Worm (Caenorhabditis elegans) whole organism, late embryonic: ENCODE results near the gene C14B9.8.

Source experiments
- C08G9.2 ChIP-seq: sonication (generic microtip); optimal IDR thresholded peaks from 2 replicates; lab custom pipeline; 2016; ENCODE audit warnings: mild to moderate bottlenecking, missing genetic modification characterization, moderate library complexity, missing compliant biosample characterization
- F13H6.1 ChIP-seq: sonication (generic microtip); optimal IDR thresholded peaks from 2 replicates; lab custom pipeline; 2016; ENCODE audit warnings: missing genetic modification characterization, missing compliant biosample characterization
- K09A11.1 ChIP-seq: sonication (generic microtip); optimal IDR thresholded peaks from 2 replicates; lab custom pipeline; 2017; ENCODE audit warnings: antibody characterized with exemption, mild to moderate bottlenecking, missing genetic modification characterization, missing compliant biosample characterization; ENCODE audit not compliant: insufficient read depth
- T23F11.4 ChIP-seq: fragments of 200-800 bp; sonication (Bioruptor generic); optimal IDR thresholded peaks from 2 replicates; lab custom pipeline; 2018; ENCODE audit warnings: mild to moderate bottlenecking, missing genetic modification characterization, missing compliant biosample characterization
- Y22D7AL.16 ChIP-seq: sonication (generic microtip); optimal IDR thresholded peaks from 2 replicates; lab custom pipeline; 2016; ENCODE audit warnings: missing genetic modification characterization, missing compliant biosample characterization
- ahr-1 ChIP-seq: sonication (generic microtip); optimal IDR thresholded peaks from 2 replicates; lab custom pipeline; 2016; ENCODE audit warnings: missing genetic modification characterization, missing compliant biosample characterization
- ceh-18 ChIP-seq: sonication (generic microtip); optimal IDR thresholded peaks from 2 replicates; lab custom pipeline; 2016; ENCODE audit warnings: missing genetic modification characterization, missing compliant biosample characterization
- ceh-2 ChIP-seq: sonication (generic microtip); optimal IDR thresholded peaks from 2 replicates; lab custom pipeline; 2016; ENCODE audit warnings: missing genotype, missing genetic modification characterization, missing compliant biosample characterization
- ceh-22 ChIP-seq: sonication (generic microtip); optimal IDR thresholded peaks from 2 replicates; lab custom pipeline; 2017; ENCODE audit warnings: missing biosample characterization, missing genetic modification characterization
- ceh-24 ChIP-seq: sonication (generic microtip); optimal IDR thresholded peaks from 2 replicates; lab custom pipeline; 2016; ENCODE audit warnings: mild to moderate bottlenecking, missing genetic modification characterization, missing compliant biosample characterization
- ceh-31 ChIP-seq: sonication (generic microtip); optimal IDR thresholded peaks from 2 replicates; lab custom pipeline; 2016; ENCODE audit warnings: missing genetic modification characterization, missing compliant biosample characterization
- ceh-34 ChIP-seq: sonication (generic microtip); optimal IDR thresholded peaks from 2 replicates; lab custom pipeline; 2016; ENCODE audit warnings: mild to moderate bottlenecking, missing genetic modification characterization, missing compliant biosample characterization
- ceh-45 ChIP-seq: fragments of 200-800 bp; sonication (Bioruptor generic); IDR thresholded peaks from 2 replicates; pipeline ENCODE4 v1.3.6; 2022; ENCODE audit warnings: missing genetic modification reagents, missing genetic modification characterization, missing compliant biosample characterization
- ceh-6 ChIP-seq: fragments of 200-800 bp; sonication (Bioruptor generic); optimal IDR thresholded peaks from 2 replicates; lab custom pipeline; 2018; ENCODE audit warnings: mild to moderate bottlenecking, missing genetic modification characterization, missing compliant biosample characterization
- che-1 ChIP-seq: sonication (generic microtip); optimal IDR thresholded peaks from 2 replicates; lab custom pipeline; 2016; ENCODE audit warnings: mild to moderate bottlenecking, missing genetic modification characterization, missing compliant biosample characterization
- dmd-4 ChIP-seq: sonication (generic microtip); optimal IDR thresholded peaks from 2 replicates; lab custom pipeline; 2016; ENCODE audit warnings: borderline replicate concordance, missing genetic modification characterization, missing compliant biosample characterization
- dve-1 ChIP-seq: sonication (generic microtip); optimal IDR thresholded peaks from 2 replicates; lab custom pipeline; 2017; ENCODE audit warnings: antibody characterized with exemption, mild to moderate bottlenecking, missing genetic modification characterization, missing compliant biosample characterization
- elt-2 ChIP-seq: sonication (generic microtip); optimal IDR thresholded peaks from 2 replicates; lab custom pipeline; 2016; ENCODE audit warnings: missing genetic modification reagents, missing genetic modification characterization, missing compliant biosample characterization
- elt-4 ChIP-seq: sonication (generic microtip); optimal IDR thresholded peaks from 2 replicates; lab custom pipeline; 2016; ENCODE audit warnings: missing genetic modification characterization, missing compliant biosample characterization
- ets-4 ChIP-seq: sonication (generic microtip); optimal IDR thresholded peaks from 2 replicates; lab custom pipeline; 2016; ENCODE audit warnings: missing genetic modification characterization, missing compliant biosample characterization
- fkh-6 ChIP-seq: sonication (generic microtip); optimal IDR thresholded peaks from 2 replicates; lab custom pipeline; 2016; ENCODE audit warnings: missing genetic modification characterization, missing compliant biosample characterization
- hlh-15 ChIP-seq: sonication (generic microtip); optimal IDR thresholded peaks from 2 replicates; lab custom pipeline; 2016; ENCODE audit warnings: missing genetic modification characterization, missing compliant biosample characterization
- hlh-30 ChIP-seq: sonication (generic microtip); optimal IDR thresholded peaks from 2 replicates; lab custom pipeline; 2017; ENCODE audit warnings: antibody characterized with exemption, missing genetic modification characterization, missing compliant biosample characterization; ENCODE audit not compliant: insufficient read depth
- hlh-6 ChIP-seq: sonication (generic microtip); optimal IDR thresholded peaks from 2 replicates; lab custom pipeline; 2016; ENCODE audit warnings: missing genotype, missing genetic modification characterization, missing compliant biosample characterization
- hlh-8 ChIP-seq: sonication (generic microtip); optimal IDR thresholded peaks from 2 replicates; lab custom pipeline; 2016; ENCODE audit warnings: missing genotype, missing genetic modification characterization, missing compliant biosample characterization
- lim-6 ChIP-seq: sonication (generic microtip); optimal IDR thresholded peaks from 2 replicates; lab custom pipeline; 2016; ENCODE audit warnings: missing genetic modification characterization, missing compliant biosample characterization
- lin-11 ChIP-seq: fragments of 200-800 bp; sonication (Bioruptor generic); optimal IDR thresholded peaks from 2 replicates; lab custom pipeline; 2018; ENCODE audit warnings: mild to moderate bottlenecking, missing genetic modification characterization, missing compliant biosample characterization
- mec-3 ChIP-seq: sonication (generic microtip); optimal IDR thresholded peaks from 2 replicates; lab custom pipeline; 2016; ENCODE audit warnings: borderline replicate concordance, missing genetic modification characterization, missing compliant biosample characterization
- nfya-1 ChIP-seq: sonication (generic microtip); optimal IDR thresholded peaks from 2 replicates; lab custom pipeline; 2017; ENCODE audit warnings: missing genetic modification characterization, mild to moderate bottlenecking, missing compliant biosample characterization, antibody characterized with exemption, moderate library complexity
- nhr-11 ChIP-seq: fragments of 150-350 bp; optimal IDR thresholded peaks from 2 replicates; lab custom pipeline; 2014; ENCODE audit warnings: missing biosample characterization, missing genetic modification characterization
- nhr-232 ChIP-seq: sonication (generic microtip); optimal IDR thresholded peaks from 2 replicates; lab custom pipeline; 2016; ENCODE audit warnings: missing genetic modification characterization, missing compliant biosample characterization
- npax-4 ChIP-seq: sonication (generic microtip); optimal IDR thresholded peaks from 2 replicates; lab custom pipeline; 2016; ENCODE audit warnings: missing genetic modification characterization, missing compliant biosample characterization
- odd-2 ChIP-seq: sonication (generic microtip); optimal IDR thresholded peaks from 2 replicates; lab custom pipeline; 2017; ENCODE audit warnings: antibody characterized with exemption, mild to moderate bottlenecking, missing genetic modification characterization, missing compliant biosample characterization
- pag-3 ChIP-seq: sonication (generic microtip); optimal IDR thresholded peaks from 2 replicates; lab custom pipeline; 2016; ENCODE audit warnings: missing compliant biosample characterization, missing genetic modification characterization, borderline replicate concordance
- pat-9 ChIP-seq: fragments of 200-800 bp; sonication (Bioruptor generic); optimal IDR thresholded peaks from 2 replicates; lab custom pipeline; 2018; ENCODE audit warnings: mild to moderate bottlenecking, missing genetic modification characterization, moderate library complexity, missing compliant biosample characterization
- pax-1 ChIP-seq: fragments of 150-350 bp; optimal IDR thresholded peaks from 2 replicates; lab custom pipeline; 2014; ENCODE audit warnings: missing biosample characterization, missing genetic modification characterization
- pha-2 ChIP-seq: sonication (generic microtip); optimal IDR thresholded peaks from 2 replicates; lab custom pipeline; 2017; ENCODE audit warnings: mild to moderate bottlenecking, missing genetic modification characterization, missing compliant biosample characterization
- pqm-1 ChIP-seq: sonication (generic microtip); optimal IDR thresholded peaks from 2 replicates; lab custom pipeline; 2016; ENCODE audit warnings: missing genetic modification characterization, missing compliant biosample characterization
- rnt-1 ChIP-seq: sonication (generic microtip); optimal IDR thresholded peaks from 2 replicates; lab custom pipeline; 2016; ENCODE audit warnings: missing genetic modification characterization, missing compliant biosample characterization
- sdc-2 ChIP-seq: sonication (generic microtip); optimal IDR thresholded peaks from 2 replicates; lab custom pipeline; 2016; ENCODE audit warnings: missing genotype, missing genetic modification characterization, missing compliant biosample characterization
- sox-2 ChIP-seq: fragments of 200-800 bp; sonication (Bioruptor generic); IDR thresholded peaks from 2 replicates; pipeline ENCODE4 v1.3.6; 2022; ENCODE audit warnings: missing genetic modification reagents, missing genetic modification characterization, missing compliant biosample characterization
- sox-4 ChIP-seq: sonication (generic microtip); optimal IDR thresholded peaks from 2 replicates; lab custom pipeline; 2017; ENCODE audit warnings: mild to moderate bottlenecking, missing genetic modification characterization, inconsistent platforms, missing compliant biosample characterization
- syd-9 ChIP-seq: sonication (generic microtip); optimal IDR thresholded peaks from 2 replicates; lab custom pipeline; 2016; ENCODE audit warnings: mild to moderate bottlenecking, missing genetic modification characterization, moderate library complexity, missing compliant biosample characterization
- tbx-2 ChIP-seq: sonication (generic microtip); optimal IDR thresholded peaks from 2 replicates; lab custom pipeline; 2016; ENCODE audit warnings: missing genetic modification characterization, missing compliant biosample characterization
- tbx-7 ChIP-seq: sonication (generic microtip); optimal IDR thresholded peaks from 2 replicates; lab custom pipeline; 2016; ENCODE audit warnings: missing genotype, missing genetic modification characterization, missing compliant biosample characterization
- unc-3 ChIP-seq, 2 experiments: fragments of 200-800 bp in 1 of 2; sonication (Bioruptor generic) in 1 of 2; sonication (generic microtip) in 1 of 2; conservative IDR thresholded peaks in 1 of 2; optimal IDR thresholded peaks in 1 of 2; 2 replicates each; pipeline versions ENCODE4 v1.3.6 to Lab custom; 2016 to 2022; ENCODE audit warnings: missing compliant biosample characterization in 2 of 2, missing genetic modification characterization in 2 of 2, missing genetic modification reagents in 1 of 2
- unc-42 ChIP-seq: sonication (generic microtip); optimal IDR thresholded peaks from 2 replicates; lab custom pipeline; 2016; ENCODE audit warnings: missing genotype, missing genetic modification characterization, missing compliant biosample characterization
- unc-55 ChIP-seq: sonication (generic microtip); optimal IDR thresholded peaks from 2 replicates; lab custom pipeline; 2017; ENCODE audit warnings: missing biosample characterization, missing genetic modification reagents, missing genetic modification characterization
- zip-5 ChIP-seq: sonication (generic microtip); optimal IDR thresholded peaks from 2 replicates; lab custom pipeline; 2016; ENCODE audit warnings: missing genetic modification characterization, missing compliant biosample characterization

The C14B9.8 gene

ce11 chrIII:8125234-8125633 lies 19.2 kb downstream of the C14B9.8 start:
- TF ChIP-seq hlh-8 (tag; lab: Kevin White, UChicago) (no peak), pat-9 (tag; lab: Kevin White, UChicago) (no peak), unc-55 (GFP tag; lab: Kevin White, UChicago) (no peak), syd-9 (tag; lab: Kevin White, UChicago) (no peak), pag-3 (tag; lab: Kevin White, UChicago) (no peak), lin-11 (tag; lab: Kevin White, UChicago) (no peak), tbx-2 (tag; lab: Kevin White, UChicago) (peak; percentile 30), mec-3 (no peak), npax-4 (tag; lab: Kevin White, UChicago) (no peak), dmd-4 (tag; lab: Kevin White, UChicago) (no peak), elt-4 (no peak), unc-42 (tag; lab: Kevin White, UChicago) (no peak), rnt-1 (tag; lab: Kevin White, UChicago) (no peak), nfya-1 (tag; lab: Kevin White, UChicago) (peak; percentile 63), nhr-232 (no peak), ceh-6 (no peak), T23F11.4 (GFP tag; lab: Kevin White, UChicago) (no peak), ceh-45 (GFP tag; lab: Robert Waterston, UW) (no peak), F13H6.1 (tag; lab: Kevin White, UChicago) (no peak), ets-4 (tag; lab: Kevin White, UChicago) (no peak), tbx-7 (tag; lab: Kevin White, UChicago) (no peak), ceh-34 (no peak), dve-1 (tag; lab: Kevin White, UChicago) (peak; percentile 10), odd-2 (tag; lab: Kevin White, UChicago) (no peak), ceh-2 (tag; lab: Kevin White, UChicago) (no peak), K09A11.1 (no peak), elt-2 (tag; lab: Kevin White, UChicago) (peak; percentile 18), Y22D7AL.16 (tag; lab: Kevin White, UChicago) (no peak), ceh-24 (tag; lab: Kevin White, UChicago) (no peak), nhr-11 (tag; lab: Kevin White, UChicago) (no peak), sdc-2 (tag; lab: Kevin White, UChicago) (no peak), hlh-30 (tag; lab: Kevin White, UChicago) (no peak)
- TF ChIP-seq, all 69 proteins: peak for 4

DNA sequence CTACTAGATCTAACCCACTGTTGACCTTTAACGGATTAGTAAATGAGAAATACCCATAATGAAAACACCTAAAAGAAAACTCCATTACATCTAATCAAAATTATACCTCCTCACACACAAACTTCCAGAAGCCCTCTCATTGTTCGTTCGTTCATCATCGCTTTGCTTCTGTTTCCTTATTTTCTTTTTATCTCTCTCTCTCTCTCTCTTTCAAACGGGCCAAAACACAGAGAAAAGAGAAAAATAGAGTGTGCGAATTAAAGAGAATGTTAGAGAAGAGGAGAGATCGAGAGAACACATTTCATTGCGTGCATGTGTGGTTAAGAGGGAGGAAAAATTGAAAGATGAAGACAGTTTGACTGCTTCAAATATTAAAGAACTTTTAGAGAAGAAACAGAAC lies 20.1 kb downstream of the C14B9.8 start:
- TF ChIP-seq sox-4 (tag; lab: Kevin White, UChicago), result no peak
- TF ChIP-seq elt-4, result no peak
- no peak for TF ChIP-seq lim-6 (tag; lab: Kevin White, UChicago)
- no peak for TF ChIP-seq C08G9.2 (tag; lab: Kevin White, UChicago)
- no peak for TF ChIP-seq Y22D7AL.16 (tag; lab: Kevin White, UChicago)
- TF ChIP-seq hlh-8 (tag; lab: Kevin White, UChicago), result no peak
- TF ChIP-seq ets-4 (tag; lab: Kevin White, UChicago), result no peak
- no peak for TF ChIP-seq hlh-15 (tag; lab: Kevin White, UChicago)
- no peak for TF ChIP-seq dve-1 (tag; lab: Kevin White, UChicago)
- TF ChIP-seq tbx-2 (tag; lab: Kevin White, UChicago), result peak; percentile 13
- no peak for TF ChIP-seq ceh-18
- no peak for TF ChIP-seq mec-3
- no peak for TF ChIP-seq lin-11 (tag; lab: Kevin White, UChicago)
- no peak for TF ChIP-seq zip-5 (tag; lab: Kevin White, UChicago)
- TF ChIP-seq syd-9 (tag; lab: Kevin White, UChicago), result no peak
- TF ChIP-seq sox-2 (GFP tag; lab: Robert Waterston, UW), result peak; percentile 7; the same call in 1 of the 2 replicates
- TF ChIP-seq tbx-7 (tag; lab: Kevin White, UChicago), result no peak
- peak; percentile 41 for TF ChIP-seq unc-42 (tag; lab: Kevin White, UChicago)
- TF ChIP-seq pqm-1 (tag; lab: Kevin White, UChicago), result no peak
- TF ChIP-seq rnt-1 (tag; lab: Kevin White, UChicago), result peak; percentile 17
- no peak for TF ChIP-seq ceh-22 (tag; lab: Kevin White, UChicago)
- TF ChIP-seq hlh-6 (tag; lab: Kevin White, UChicago), result no peak
- no peak for TF ChIP-seq unc-3 (GFP tag; conservative IDR thresholded peaks at IDR 0.05; lab: Robert Waterston, UW)
- no peak for TF ChIP-seq unc-3 (tag; optimal IDR thresholded peaks at IDR 0.05; lab: Kevin White, UChicago)
- peak; percentile 46 for TF ChIP-seq ceh-31 (tag; lab: Kevin White, UChicago)
- TF ChIP-seq npax-4 (tag; lab: Kevin White, UChicago), result no peak
- TF ChIP-seq ahr-1 (tag; lab: Kevin White, UChicago), result no peak
- TF ChIP-seq pax-1 (tag; lab: Kevin White, UChicago), result peak; percentile 66
- TF ChIP-seq ceh-34, result no peak
- no peak for TF ChIP-seq fkh-6 (tag; lab: Kevin White, UChicago)
- TF ChIP-seq pha-2 (tag; lab: Kevin White, UChicago), result no peak
- TF ChIP-seq che-1 (tag; lab: Kevin White, UChicago), result no peak
- TF ChIP-seq nfya-1 (tag; lab: Kevin White, UChicago), result peak; percentile 71
